Fruit fly (Drosophila melanogaster) whole organism, embryonic: ENCODE data around the gene Smu1.

Experiments used
- Antp ChIP-seq: fragments of 200-800 bp; sonication (Bioruptor generic); optimal IDR thresholded peaks from 3 replicates; lab custom pipeline; 2016; ENCODE audit warnings: missing biosample characterization, missing genetic modification characterization
- Bdp1 ChIP-seq: fragments of 200-800 bp; sonication (Bioruptor generic); optimal IDR thresholded peaks from 3 replicates; lab custom pipeline; 2016; ENCODE audit warnings: missing biosample characterization, missing genetic modification characterization
- CG10543 ChIP-seq: fragments of 200-800 bp; sonication (Bioruptor generic); optimal IDR thresholded peaks from 3 replicates; lab custom pipeline; 2017; ENCODE audit warnings: missing biosample characterization, mild to moderate bottlenecking, missing genetic modification characterization, moderate library complexity
- CG12659 ChIP-seq: fragments of 200-800 bp; sonication (Bioruptor generic); optimal IDR thresholded peaks from 3 replicates; lab custom pipeline; 2017; ENCODE audit warnings: mild to moderate bottlenecking, missing biosample characterization, missing genetic modification reagents, missing genetic modification characterization
- CG12769 ChIP-seq: fragments of 200-800 bp; sonication (Bioruptor generic); optimal IDR thresholded peaks from 2 replicates; lab custom pipeline; 2019; ENCODE audit warnings: missing biosample characterization, mild to moderate bottlenecking, missing genetic modification characterization, moderate library complexity
- CG13894 ChIP-seq: fragments of 200-800 bp; sonication (Bioruptor generic); optimal IDR thresholded peaks from 3 replicates; lab custom pipeline; 2018; ENCODE audit warnings: missing biosample characterization, mild to moderate bottlenecking, missing genetic modification characterization, moderate library complexity
- CG15073 ChIP-seq: fragments of 200-800 bp; sonication (Bioruptor generic); optimal IDR thresholded peaks from 2 replicates; lab custom pipeline; 2016; ENCODE audit warnings: missing biosample characterization, missing genetic modification characterization
- CG18262 ChIP-seq: fragments of 200-800 bp; optimal IDR thresholded peaks from 3 replicates; lab custom pipeline; 2019; ENCODE audit warnings: missing biosample characterization, mild to moderate bottlenecking, missing genetic modification characterization, moderate library complexity
- CG31388 ChIP-seq: fragments of 200-800 bp; sonication (Bioruptor generic); optimal IDR thresholded peaks from 2 replicates; lab custom pipeline; 2016; ENCODE audit warnings: missing biosample characterization, missing genetic modification characterization
- CG8290 ChIP-seq, 3 experiments: fragments of 200-800 bp; sonication (Bioruptor generic); optimal IDR thresholded peaks; 2 replicates each; lab custom pipeline; 2016 to 2019; ENCODE audit warnings: missing biosample characterization in 3 of 3, missing genetic modification characterization in 3 of 3, mild to moderate bottlenecking in 2 of 3, moderate library complexity in 1 of 3
- CG9727 ChIP-seq: fragments of 200-800 bp; sonication (Bioruptor generic); optimal IDR thresholded peaks from 3 replicates; lab custom pipeline; 2017; ENCODE audit warnings: missing biosample characterization, mild to moderate bottlenecking, missing genetic modification characterization
- D19B ChIP-seq: fragments of 200-800 bp; sonication (Bioruptor generic); optimal IDR thresholded peaks from 2 replicates; lab custom pipeline; 2017; ENCODE audit warnings: missing biosample characterization, mild to moderate bottlenecking, missing genetic modification characterization
- Deaf1 ChIP-seq: fragments of 200-800 bp; optimal IDR thresholded peaks from 3 replicates; lab custom pipeline; 2019; ENCODE audit warnings: missing biosample characterization, mild to moderate bottlenecking, missing genetic modification characterization, moderate library complexity
- Doc3 ChIP-seq: fragments of 200-800 bp; sonication (Bioruptor generic); IDR thresholded peaks from 3 replicates; pipeline ENCODE4 v1.3.6; 2022; ENCODE audit warnings: missing biosample characterization, missing genetic modification characterization; ENCODE audit not compliant: partially characterized antibody
- Ets65A ChIP-seq: fragments of 200-800 bp; sonication (Bioruptor generic); peaks from one replicate; lab custom pipeline; 2016; ENCODE audit warnings: missing biosample characterization, missing genetic modification characterization
- Hr78 ChIP-seq, 2 experiments: fragments of 200-800 bp in 1 of 2; fragments of >200 bp in 1 of 2; sonication (Bioruptor generic) in 1 of 2; optimal IDR thresholded peaks; 2 replicates each; lab custom pipeline; 2017 to 2019; ENCODE audit warnings: missing biosample characterization in 2 of 2, missing genetic modification characterization in 2 of 2, mild to moderate bottlenecking in 1 of 2, moderate library complexity in 1 of 2
- Med ChIP-seq: fragments of 200-800 bp; sonication (Bioruptor generic); peaks from one replicate; lab custom pipeline; 2016; ENCODE audit warnings: missing biosample characterization, missing genetic modification characterization, mild to moderate bottlenecking, inconsistent platforms, moderate library complexity
- Optix ChIP-seq: fragments of 200-800 bp; sonication (Bioruptor generic); IDR thresholded peaks from 3 replicates; pipeline ENCODE4 v1.3.6; 2022; ENCODE audit warnings: missing biosample characterization, missing genetic modification characterization
- Stat92E ChIP-seq, 3 experiments: fragments of >200 bp in 2 of 3; fragments of 200-800 bp in 1 of 3; sonication (Bioruptor generic) in 1 of 3; optimal IDR thresholded peaks; 2 replicates each; lab custom pipeline; 2017 to 2019; ENCODE audit warnings: missing biosample characterization in 3 of 3, missing genetic modification characterization in 3 of 3, mild to moderate bottlenecking in 1 of 3, moderate library complexity in 1 of 3
- ap ChIP-seq: fragments of 200-800 bp; sonication (Bioruptor generic); IDR thresholded peaks from 2 replicates; pipeline ENCODE4 v1.3.6; 2022; ENCODE audit warnings: missing biosample characterization, missing genetic modification characterization
- cg ChIP-seq: fragments of 200-800 bp; sonication (Bioruptor generic); optimal IDR thresholded peaks from 3 replicates; lab custom pipeline; 2019; ENCODE audit warnings: missing biosample characterization, mild to moderate bottlenecking, missing genetic modification characterization, moderate library complexity
- chinmo ChIP-seq: fragments of 200-800 bp; sonication (Bioruptor generic); IDR thresholded peaks from 4 replicates; pipeline ENCODE4 v1.3.6; 2022; ENCODE audit warnings: missing biosample characterization, missing genetic modification characterization; ENCODE audit not compliant: partially characterized antibody
- croc ChIP-seq: fragments of 200-800 bp; sonication (Bioruptor generic); conservative IDR thresholded peaks from 3 replicates; pipeline ENCODE4 v1.3.6; 2022; ENCODE audit warnings: missing biosample characterization, missing genetic modification characterization
- danr ChIP-seq: fragments of 200-800 bp; sonication (Bioruptor generic); IDR thresholded peaks from 2 replicates; pipeline ENCODE4 v1.3.6; 2022; ENCODE audit warnings: missing biosample characterization, missing genetic modification characterization
- ftz-f1 ChIP-seq: fragments of 200-800 bp; sonication (Bioruptor generic); optimal IDR thresholded peaks from 2 replicates; lab custom pipeline; 2016; ENCODE audit warnings: missing biosample characterization, missing genetic modification characterization
- gsb-n ChIP-seq: fragments of 200-800 bp; sonication (Bioruptor generic); optimal IDR thresholded peaks from 3 replicates; lab custom pipeline; 2018; ENCODE audit warnings: missing biosample characterization, mild to moderate bottlenecking, missing genetic modification characterization
- hbn ChIP-seq: fragments of 200-800 bp; sonication (Bioruptor generic); IDR thresholded peaks from 2 replicates; pipeline ENCODE4 v1.3.6; 2022; ENCODE audit warnings: missing biosample characterization, missing genetic modification characterization; ENCODE audit not compliant: partially characterized antibody
- ken ChIP-seq: fragments of 200-800 bp; sonication (Bioruptor generic); IDR thresholded peaks from 3 replicates; pipeline ENCODE4 v1.3.6; 2022; ENCODE audit warnings: missing biosample characterization, missing genetic modification characterization
- mirr ChIP-seq: fragments of 200-800 bp; sonication (Bioruptor generic); optimal IDR thresholded peaks from 3 replicates; lab custom pipeline; 2018; ENCODE audit warnings: missing biosample characterization, mild to moderate bottlenecking, missing genetic modification characterization
- oc ChIP-seq: fragments of 200-800 bp; sonication (Bioruptor generic); optimal IDR thresholded peaks from 2 replicates; lab custom pipeline; 2018; ENCODE audit warnings: missing biosample characterization, mild to moderate bottlenecking, missing genetic modification characterization, moderate library complexity
- prd ChIP-seq, 3 experiments: fragments of >200 bp in 2 of 3; fragments of 200-800 bp in 1 of 3; sonication (Bioruptor generic) in 1 of 3; optimal IDR thresholded peaks in 2 of 3; IDR thresholded peaks in 1 of 3; 2 replicates in 2 of 3; 3 replicates in 1 of 3; pipeline versions ENCODE4 v1.3.6 to Lab custom; 2017 to 2022; ENCODE audit warnings: missing biosample characterization in 1 of 3, missing genetic modification characterization in 1 of 3
- pros ChIP-seq: fragments of 200-800 bp; sonication (Bioruptor generic); optimal IDR thresholded peaks from 3 replicates; lab custom pipeline; 2019; ENCODE audit warnings: missing biosample characterization, mild to moderate bottlenecking, missing genetic modification characterization, moderate library complexity
- sd ChIP-seq: fragments of 200-800 bp; sonication (Bioruptor generic); optimal IDR thresholded peaks from 3 replicates; lab custom pipeline; 2018; ENCODE audit warnings: missing biosample characterization, mild to moderate bottlenecking, missing genetic modification characterization, moderate library complexity
- sqz ChIP-seq: fragments of 200-800 bp; sonication (Bioruptor generic); optimal IDR thresholded peaks from 3 replicates; lab custom pipeline; 2018; ENCODE audit warnings: missing biosample characterization, mild to moderate bottlenecking, missing genetic modification characterization
- sug ChIP-seq: fragments of 200-800 bp; optimal IDR thresholded peaks from 2 replicates; lab custom pipeline; 2019; ENCODE audit warnings: missing biosample characterization, mild to moderate bottlenecking, missing genetic modification characterization, moderate library complexity
- twi ChIP-seq: fragments of 200-800 bp; optimal IDR thresholded peaks from 2 replicates; lab custom pipeline; 2019; ENCODE audit warnings: missing biosample characterization, mild to moderate bottlenecking, missing genetic modification characterization, moderate library complexity
- vvl ChIP-seq: fragments of 200-800 bp; sonication (Bioruptor generic); IDR thresholded peaks from 2 replicates; pipeline ENCODE4 v1.3.6; 2022; ENCODE audit warnings: missing biosample characterization, missing genetic modification characterization
- z ChIP-seq: fragments of 200-800 bp; sonication (Bioruptor generic); IDR thresholded peaks from 3 replicates; pipeline ENCODE4 v1.3.6; 2022; ENCODE audit warnings: missing biosample characterization, missing genetic modification characterization

Gene Smu1

DNA sequence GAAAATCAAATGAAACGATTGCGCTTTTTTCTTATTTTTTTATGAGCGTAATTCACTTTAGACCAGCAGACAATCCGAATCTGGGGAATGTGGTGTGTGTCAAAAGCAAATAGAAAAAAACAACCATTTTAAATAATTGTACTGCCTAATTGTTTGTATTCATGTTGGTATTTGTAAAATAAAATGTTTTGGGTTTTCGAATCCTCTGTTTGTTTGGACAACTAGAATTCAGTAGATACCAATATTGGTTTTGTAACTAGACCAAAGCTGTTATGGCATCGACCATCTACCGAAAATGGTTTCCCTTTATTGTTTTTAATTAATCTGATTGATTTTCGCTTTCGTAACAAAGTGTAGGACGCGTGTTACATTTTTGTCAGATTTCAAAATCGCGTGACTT lies 29.8 kb upstream of the Smu1 start (continued):
- no peak for TF ChIP-seq Optix (GFP tag; lab: Robert Waterston, UW)
- peak; percentile 16 for TF ChIP-seq CG18262 (tag; lab: Kevin White, UChicago)
- TF ChIP-seq D19B (GFP tag; lab: Kevin White, UChicago): no peak
- TF ChIP-seq CG9727 (GFP tag; lab: Kevin White, UChicago): peak; percentile 42
- TF ChIP-seq, all 482 proteins: peak for 67

DNA sequence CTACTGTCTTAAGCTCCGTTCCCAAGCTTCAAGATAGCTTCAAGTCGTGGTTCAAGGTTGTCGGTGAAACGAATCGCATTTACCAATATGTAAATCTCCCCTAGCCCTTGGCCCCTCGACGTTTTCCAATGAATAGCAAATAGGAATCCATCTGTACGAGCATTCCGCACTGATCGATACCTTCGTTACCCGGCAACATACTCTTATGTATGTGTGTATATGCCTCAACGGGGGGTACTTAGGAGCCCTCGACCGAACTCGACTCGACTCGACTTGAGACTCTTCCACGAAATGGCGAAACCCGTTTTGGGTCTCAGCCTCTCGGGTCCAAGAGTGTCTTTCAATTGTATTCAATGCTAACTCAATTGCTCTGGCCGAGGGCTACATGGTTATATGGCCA lies 20.6 kb upstream of the Smu1 start:
- no peak for TF ChIP-seq croc (GFP tag; lab: Robert Waterston, UW)
- TF ChIP-seq CG12659 (GFP tag; lab: Kevin White, UChicago): no peak
- 0 out of 2 replicates have a peak, but pooled peaks have one; percentile 13 for TF ChIP-seq ap (GFP tag; lab: Robert Waterston, UW)
- peak; percentile 54 for TF ChIP-seq vvl (GFP tag; lab: Robert Waterston, UW)
- no peak for TF ChIP-seq twi
- TF ChIP-seq CG8290 (GFP tag; optimal IDR thresholded peaks at IDR 0.05; lab: Kevin White, UChicago): no peak
- TF ChIP-seq CG8290 (tag; optimal IDR thresholded peaks at IDR 0.05; lab: Kevin White, UChicago): peak in 1 of 2 experiments; percentile 2
- TF ChIP-seq cg (GFP tag; lab: Kevin White, UChicago): peak; percentile 8
- TF ChIP-seq Med: peak; percentile 51
- no peak for TF ChIP-seq prd (optimal IDR thresholded peaks at IDR 0.05; lab: Kevin White, UChicago)
- TF ChIP-seq prd (GFP tag; IDR thresholded peaks at IDR 0.05; lab: Robert Waterston, UW): no peak
- TF ChIP-seq ftz-f1: peak; percentile 21
- peak; percentile 33 for TF ChIP-seq Deaf1 (tag; lab: Kevin White, UChicago)
- TF ChIP-seq CG12769 (tag; lab: Kevin White, UChicago): peak; percentile 56
- TF ChIP-seq CG31388 (GFP tag; lab: Kevin White, UChicago): no peak
- peak; percentile 85 for TF ChIP-seq sd (tag; lab: Kevin White, UChicago)
- TF ChIP-seq hbn (GFP tag; lab: Robert Waterston, UW): no peak
- TF ChIP-seq Bdp1: no peak
- no peak for TF ChIP-seq z (GFP tag; lab: Robert Waterston, UW)
- TF ChIP-seq CG13894 (tag; lab: Kevin White, UChicago): peak; percentile 64
- peak; percentile 40 for TF ChIP-seq mirr (GFP tag; lab: Kevin White, UChicago)
- TF ChIP-seq Ets65A (GFP tag; lab: Kevin White, UChicago): peak; percentile 81
- no peak for TF ChIP-seq CG15073 (GFP tag; lab: Kevin White, UChicago)
- no peak for TF ChIP-seq sqz (GFP tag; lab: Kevin White, UChicago)
- TF ChIP-seq Antp (GFP tag; lab: Kevin White, UChicago): no peak
- no peak for TF ChIP-seq danr (GFP tag; lab: Robert Waterston, UW)
- no peak for TF ChIP-seq CG10543 (GFP tag; lab: Kevin White, UChicago)
- no peak for TF ChIP-seq ken (GFP tag; lab: Robert Waterston, UW)
- peak in 1 of 3 experiments; percentile 22 for TF ChIP-seq Stat92E (GFP tag; optimal IDR thresholded peaks at IDR 0.05; lab: Kevin White, UChicago)
- 0 out of 3 replicates have a peak, but pooled peaks have one; percentile 15 for TF ChIP-seq Doc3 (GFP tag; lab: Robert Waterston, UW)
- TF ChIP-seq sug (tag; lab: Kevin White, UChicago): peak; percentile 11
- no peak for TF ChIP-seq D19B (GFP tag; lab: Kevin White, UChicago)
- TF ChIP-seq gsb-n: peak; percentile 21
- TF ChIP-seq chinmo (GFP tag; lab: Robert Waterston, UW): 0 out of 4 replicates have a peak, but pooled peaks have one; percentile 51
- TF ChIP-seq oc: peak; percentile 10
- no peak for TF ChIP-seq pros
- TF ChIP-seq Hr78 (GFP tag; optimal IDR thresholded peaks at IDR 0.05; lab: Kevin White, UChicago): peak in 1 of 2 experiments; percentile 20
- TF ChIP-seq, all 482 proteins: peak for 19
